Fruit fly (Drosophila melanogaster) whole organism, prepupa: Measurements from ENCODE around the gene Spc25.

Experiments
- Blimp-1 ChIP-seq: fragments of 200-800 bp; sonication (Bioruptor generic); optimal IDR thresholded peaks from 3 replicates; lab custom pipeline; 2017; ENCODE audit warnings: missing biosample characterization, missing genetic modification characterization, mild to moderate bottlenecking, moderate library complexity, missing genetic modification reagents
- CG10631 ChIP-seq: fragments of 200-800 bp; sonication (Bioruptor generic); optimal IDR thresholded peaks from 2 replicates; lab custom pipeline; 2016; ENCODE audit warnings: missing biosample characterization, missing genetic modification characterization
- CG11762 ChIP-seq: fragments of 200-800 bp; sonication (Bioruptor generic); optimal IDR thresholded peaks from 3 replicates; lab custom pipeline; 2016; ENCODE audit warnings: missing biosample characterization, missing genetic modification characterization; ENCODE audit not compliant: insufficient read depth
- CG11902 ChIP-seq: fragments of 200-800 bp; sonication (Bioruptor generic); optimal IDR thresholded peaks from 3 replicates; lab custom pipeline; 2016; ENCODE audit warnings: missing biosample characterization, missing genetic modification characterization
- CG15336 ChIP-seq: fragments of 200-800 bp; sonication (Bioruptor generic); IDR thresholded peaks from 2 replicates; pipeline ENCODE4 v1.3.6; 2022; ENCODE audit warnings: missing biosample characterization, missing genetic modification characterization
- CG1621 ChIP-seq: fragments of 200-800 bp; sonication (Bioruptor generic); optimal IDR thresholded peaks from 3 replicates; lab custom pipeline; 2018; ENCODE audit warnings: missing biosample characterization, mild to moderate bottlenecking, missing genetic modification characterization
- CG16779 ChIP-seq: fragments of 200-800 bp; sonication (Bioruptor generic); optimal IDR thresholded peaks from 3 replicates; lab custom pipeline; 2017; ENCODE audit warnings: missing biosample characterization, mild to moderate bottlenecking, missing genetic modification characterization
- CG3032 ChIP-seq: fragments of 200-800 bp; optimal IDR thresholded peaks from 2 replicates; lab custom pipeline; 2019; ENCODE audit warnings: missing biosample characterization, mild to moderate bottlenecking, missing genetic modification characterization, moderate library complexity
- CG31627 ChIP-seq: fragments of 200-800 bp; sonication (Bioruptor generic); optimal IDR thresholded peaks from 3 replicates; lab custom pipeline; 2016; ENCODE audit warnings: missing biosample characterization, missing genetic modification characterization
- CG6163 ChIP-seq: fragments of 200-800 bp; sonication (Bioruptor generic); IDR thresholded peaks from 3 replicates; pipeline ENCODE4 v1.3.6; 2022; ENCODE audit warnings: missing biosample characterization, missing genetic modification characterization
- CG6276 ChIP-seq: fragments of 200-800 bp; sonication (Bioruptor generic); optimal IDR thresholded peaks from 2 replicates; lab custom pipeline; 2017; ENCODE audit warnings: missing biosample characterization, mild to moderate bottlenecking, missing genetic modification characterization
- CG6854 ChIP-seq: fragments of 200-800 bp; sonication (Bioruptor generic); optimal IDR thresholded peaks from 2 replicates; lab custom pipeline; 2017; ENCODE audit warnings: missing biosample characterization, mild to moderate bottlenecking, missing genetic modification characterization
- CG7368 ChIP-seq: fragments of 200-800 bp; sonication (Bioruptor generic); optimal IDR thresholded peaks from 3 replicates; lab custom pipeline; 2016; ENCODE audit warnings: missing biosample characterization, missing genetic modification characterization
- CG8319 ChIP-seq: fragments of 200-800 bp; sonication (Bioruptor generic); optimal IDR thresholded peaks from 3 replicates; lab custom pipeline; 2016; ENCODE audit warnings: missing biosample characterization, missing genetic modification characterization
- CG9139 ChIP-seq: fragments of 200-800 bp; sonication (Bioruptor generic); optimal IDR thresholded peaks from 3 replicates; lab custom pipeline; 2017; ENCODE audit warnings: missing biosample characterization, mild to moderate bottlenecking, missing genetic modification characterization
- Eip75B ChIP-seq: fragments of 200-800 bp; sonication (Bioruptor generic); optimal IDR thresholded peaks from 3 replicates; lab custom pipeline; 2016; ENCODE audit warnings: missing biosample characterization, missing genetic modification characterization
- Eip78C ChIP-seq: fragments of 200-800 bp; sonication (Bioruptor generic); peaks from one replicate; lab custom pipeline; 2016; ENCODE audit warnings: missing biosample characterization, missing genetic modification characterization
- Ets96B ChIP-seq: fragments of 200-800 bp; optimal IDR thresholded peaks from 2 replicates; lab custom pipeline; 2019; ENCODE audit warnings: missing biosample characterization, mild to moderate bottlenecking, missing genetic modification characterization, moderate library complexity
- Gug ChIP-seq: fragments of 200-800 bp; sonication (Bioruptor generic); IDR thresholded peaks from 2 replicates; pipeline ENCODE4 v1.3.6; 2022; ENCODE audit warnings: missing biosample characterization, missing genetic modification characterization
- Hr38 ChIP-seq: sonication (Bioruptor generic); optimal IDR thresholded peaks from 2 replicates; lab custom pipeline; 2016; ENCODE audit warnings: missing biosample characterization, missing genetic modification characterization
- Hr39 ChIP-seq: fragments of 200-800 bp; sonication (Bioruptor generic); optimal IDR thresholded peaks from 2 replicates; lab custom pipeline; 2016; ENCODE audit warnings: missing biosample characterization, missing genetic modification characterization
- Met ChIP-seq: fragments of 200-800 bp; sonication (Bioruptor generic); optimal IDR thresholded peaks from 3 replicates; lab custom pipeline; 2016; ENCODE audit warnings: missing biosample characterization, missing genetic modification characterization
- OdsH ChIP-seq: fragments of 200-800 bp; sonication (Bioruptor generic); optimal IDR thresholded peaks from 3 replicates; lab custom pipeline; 2016; ENCODE audit warnings: missing biosample characterization, missing genetic modification characterization
- Sox102F ChIP-seq: fragments of 200-800 bp; sonication (Bioruptor generic); optimal IDR thresholded peaks from 2 replicates; lab custom pipeline; 2016; ENCODE audit warnings: missing biosample characterization, mild to moderate bottlenecking, missing genetic modification characterization
- Sox15 ChIP-seq: fragments of 200-800 bp; sonication (Bioruptor generic); optimal IDR thresholded peaks from 3 replicates; lab custom pipeline; 2016; ENCODE audit warnings: missing biosample characterization, missing genetic modification characterization
- achi ChIP-seq: fragments of 200-800 bp; sonication (Bioruptor generic); optimal IDR thresholded peaks from 3 replicates; lab custom pipeline; 2016; ENCODE audit warnings: missing biosample characterization, missing genetic modification characterization
- cyc ChIP-seq: fragments of 200-800 bp; sonication (Bioruptor generic); optimal IDR thresholded peaks from 3 replicates; lab custom pipeline; 2016; ENCODE audit warnings: missing biosample characterization, missing genetic modification characterization
- dsx ChIP-seq: fragments of 200-800 bp; optimal IDR thresholded peaks from 3 replicates; lab custom pipeline; 2019; ENCODE audit warnings: missing biosample characterization, mild to moderate bottlenecking, missing genetic modification characterization, moderate library complexity; ENCODE audit not compliant: poor library complexity, severe bottlenecking
- esn ChIP-seq: fragments of 200-800 bp; sonication (Bioruptor generic); optimal IDR thresholded peaks from 2 replicates; lab custom pipeline; 2016; ENCODE audit warnings: missing biosample characterization, mild to moderate bottlenecking, missing genetic modification characterization, moderate library complexity
- fd59A ChIP-seq: fragments of 200-800 bp; sonication (Bioruptor generic); optimal IDR thresholded peaks from 2 replicates; lab custom pipeline; 2017; ENCODE audit warnings: missing biosample characterization, mild to moderate bottlenecking, missing genetic modification characterization, missing genetic modification reagents
- fkh ChIP-seq: fragments of 200-800 bp; sonication (Bioruptor generic); optimal IDR thresholded peaks from 3 replicates; lab custom pipeline; 2017; ENCODE audit warnings: missing biosample characterization, mild to moderate bottlenecking, missing genetic modification characterization, moderate library complexity
- net ChIP-seq: fragments of 200-800 bp; sonication (Bioruptor generic); optimal IDR thresholded peaks from 3 replicates; lab custom pipeline; 2016; ENCODE audit warnings: missing biosample characterization, missing genetic modification characterization
- pdm3 ChIP-seq: fragments of 200-800 bp; sonication (Bioruptor generic); optimal IDR thresholded peaks from 3 replicates; lab custom pipeline; 2016; ENCODE audit warnings: missing biosample characterization, missing genetic modification characterization
- salr ChIP-seq, 2 experiments: fragments of 200-800 bp; sonication (Bioruptor generic); optimal IDR thresholded peaks; 3 replicates each; lab custom pipeline; 2016 to 2018; ENCODE audit warnings: missing biosample characterization in 2 of 2, missing genetic modification characterization in 2 of 2, mild to moderate bottlenecking in 1 of 2
- spab ChIP-seq: fragments of 200-800 bp; sonication (Bioruptor generic); optimal IDR thresholded peaks from 2 replicates; lab custom pipeline; 2017; ENCODE audit warnings: missing biosample characterization, mild to moderate bottlenecking, missing genetic modification characterization, missing genetic modification reagents
- svp ChIP-seq: fragments of 200-800 bp; sonication (Bioruptor generic); peaks from one replicate; lab custom pipeline; 2016; ENCODE audit warnings: missing biosample characterization, missing genetic modification characterization
- vri ChIP-seq: fragments of 200-800 bp; sonication (Bioruptor generic); optimal IDR thresholded peaks from 3 replicates; lab custom pipeline; 2016; ENCODE audit warnings: missing biosample characterization, mild to moderate bottlenecking, missing genetic modification characterization

The Spc25 gene

dm6 chr3R:12960227-12960626, 1.3 kb upstream of the Spc25 start:
- TF ChIP-seq CG8319 (GFP tag; lab: Kevin White, UChicago) (no peak), Ets96B (tag; lab: Kevin White, UChicago) (no peak), Sox15 (no peak), Eip75B (no peak), pdm3 (no peak), vri (peak; percentile 31), Hr39 (GFP tag; lab: Kevin White, UChicago) (no peak), fd59A (no peak), svp (GFP tag; lab: Kevin White, UChicago) (peak; percentile 98), Eip78C (GFP tag; lab: Kevin White, UChicago) (peak; percentile 46), net (GFP tag; lab: Kevin White, UChicago) (no peak), fkh (GFP tag; lab: Kevin White, UChicago) (no peak)
- TF ChIP-seq, all 60 proteins: peak for 3

DNA sequence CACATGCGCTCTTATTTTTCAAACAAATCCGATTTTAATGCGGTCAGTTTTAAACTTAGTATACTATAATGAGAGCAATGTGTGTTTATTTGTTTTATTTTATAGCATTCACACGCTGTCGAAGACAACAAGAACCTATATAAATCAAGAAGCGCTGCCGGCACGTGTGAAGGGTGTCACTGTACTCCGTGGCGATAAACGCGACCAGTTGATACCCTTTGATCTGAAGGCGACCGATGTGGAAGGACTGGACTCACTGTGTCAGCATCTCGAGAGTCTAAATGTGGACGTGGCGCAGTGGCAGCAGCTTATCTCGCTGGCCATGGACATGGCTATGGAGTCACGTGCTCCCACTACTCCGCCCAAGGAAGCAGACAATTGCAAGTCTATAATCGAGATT, 1.1 kb downstream of the Spc25 start:
- no peak for TF ChIP-seq dsx (GFP tag; lab: Kevin White, UChicago)
- TF ChIP-seq cyc (GFP tag; lab: Kevin White, UChicago): no peak
- no peak for TF ChIP-seq CG15336 (GFP tag; lab: Robert Waterston, UW)
- peak; percentile 95 for TF ChIP-seq svp (GFP tag; lab: Kevin White, UChicago)

DNA sequence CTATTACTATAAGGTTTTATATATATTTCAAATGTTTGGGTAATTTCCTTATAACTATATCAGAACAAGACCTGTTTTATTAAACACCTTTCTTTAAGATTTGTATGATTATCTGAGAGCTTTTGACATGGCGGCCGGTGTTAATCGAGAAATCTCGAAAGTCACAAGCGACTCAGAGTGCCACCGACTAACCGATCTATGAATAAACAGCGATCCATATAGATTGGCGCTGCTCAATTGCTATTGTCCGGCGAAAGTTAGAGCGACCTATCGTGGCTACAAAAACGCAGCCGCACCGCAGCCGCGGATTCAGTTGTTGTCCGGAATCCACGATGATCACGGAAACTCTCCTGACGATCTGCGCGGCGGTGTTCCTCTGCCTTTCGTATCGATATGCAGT, 1.9 kb downstream of the Spc25 start, which contains the start of gene Cyp304a1:
Gene Cyp304a1, plus strand, starts transcription at position 301 of the 400 bp plus-strand sequence.
- TF ChIP-seq CG7368 (GFP tag; lab: Kevin White, UChicago) (no peak), salr (GFP tag; optimal IDR thresholded peaks at IDR 0.05; lab: Kevin White, UChicago) (no peak), Hr38 (GFP tag; lab: Kevin White, UChicago) (no peak), Sox102F (no peak), CG11902 (no peak), CG6276 (GFP tag; lab: Kevin White, UChicago) (no peak), svp (GFP tag; lab: Kevin White, UChicago) (no peak)

DNA sequence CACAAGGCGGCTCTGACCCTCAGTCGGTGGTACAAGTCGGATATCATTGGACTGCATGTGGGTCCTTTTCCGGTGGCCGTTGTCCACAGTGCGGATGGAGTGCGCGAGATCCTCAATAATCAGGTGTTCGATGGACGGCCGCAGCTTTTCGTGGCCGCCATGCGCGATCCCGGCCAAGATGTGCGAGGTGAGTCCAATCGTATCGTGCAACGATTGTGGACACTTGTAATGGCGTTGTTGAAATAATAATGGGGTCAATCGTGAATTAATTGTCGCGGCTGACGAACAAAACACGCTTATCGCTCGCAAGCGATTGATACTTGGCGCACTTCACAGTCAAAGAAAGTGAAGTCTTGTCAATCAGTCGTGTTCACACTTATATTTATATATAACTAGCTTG, 2.5 kb downstream of the Spc25 start:
- TF ChIP-seq spab (GFP tag; lab: Kevin White, UChicago) (no peak), svp (GFP tag; lab: Kevin White, UChicago) (peak; percentile 90)

dm6 chr3R:12967612-12968011, 6.1 kb downstream of the Spc25 start, which contains the start of the genes CG14384 and grsm:
Gene CG14384 (minus strand): TSS chr3R:12967712.
Gene grsm (minus strand): TSS chr3R:12967712.
- TF ChIP-seq CG11762 (GFP tag; lab: Kevin White, UChicago) (no peak), Eip75B (no peak), dsx (GFP tag; lab: Kevin White, UChicago) (no peak), Met (GFP tag; lab: Kevin White, UChicago) (no peak)

- TF ChIP-seq Sox15: no peak
- no peak for TF ChIP-seq pdm3
- no peak for TF ChIP-seq OdsH
- peak; percentile 34 for TF ChIP-seq vri
- no peak for TF ChIP-seq CG1621 (tag; lab: Kevin White, UChicago)
- TF ChIP-seq, all 60 proteins: peak for 1
Measured at dm6 chr3R:12972106-12972505, 10.6 kb downstream of the Spc25 start.

dm6 chr3R:12974447-12974846, 12.9 kb downstream of the Spc25 start:
- TF ChIP-seq salr (GFP tag; optimal IDR thresholded peaks at IDR 0.05; lab: Kevin White, UChicago) (peak in 1 of 2 experiments; percentile 30), Hr38 (GFP tag; lab: Kevin White, UChicago) (no peak), CG6854 (no peak), cyc (GFP tag; lab: Kevin White, UChicago) (no peak), dsx (GFP tag; lab: Kevin White, UChicago) (no peak), CG6163 (GFP tag; lab: Robert Waterston, UW) (no peak; the same call in 2 of the 3 replicates), CG11762 (GFP tag; lab: Kevin White, UChicago) (no peak), Met (GFP tag; lab: Kevin White, UChicago) (peak; percentile 19), Eip78C (GFP tag; lab: Kevin White, UChicago) (peak; percentile 68), OdsH (peak; percentile 46), CG31627 (GFP tag; lab: Kevin White, UChicago) (no peak), CG10631 (GFP tag; lab: Kevin White, UChicago) (peak; percentile 53), CG11902 (no peak), spab (GFP tag; lab: Kevin White, UChicago) (no peak), Gug (GFP tag; lab: Robert Waterston, UW) (no peak), CG16779 (no peak), CG9139 (no peak), CG3032 (tag; lab: Kevin White, UChicago) (no peak), CG6276 (GFP tag; lab: Kevin White, UChicago) (no peak), Blimp-1 (GFP tag; lab: Kevin White, UChicago) (peak; percentile 89), Sox15 (no peak), esn (no peak), achi (peak; percentile 35), CG8319 (GFP tag; lab: Kevin White, UChicago) (no peak), net (GFP tag; lab: Kevin White, UChicago) (no peak)
